Worm (Caenorhabditis elegans) whole organism, late embryonic: Measurements from ENCODE around the gene C47D12.4.

Experiments used
- C38D4.7 ChIP-seq: fragments of 200-800 bp; sonication (Bioruptor generic); optimal IDR thresholded peaks from 2 replicates; lab custom pipeline; 2018; ENCODE audit warnings: mild to moderate bottlenecking, missing genetic modification characterization, moderate library complexity, missing compliant biosample characterization
- F13H6.1 ChIP-seq: sonication (generic microtip); optimal IDR thresholded peaks from 2 replicates; lab custom pipeline; 2016; ENCODE audit warnings: missing genetic modification characterization, missing compliant biosample characterization
- ahr-1 ChIP-seq: sonication (generic microtip); optimal IDR thresholded peaks from 2 replicates; lab custom pipeline; 2016; ENCODE audit warnings: missing genetic modification characterization, missing compliant biosample characterization
- ama-1 ChIP-seq: fragments of 150-350 bp; optimal IDR thresholded peaks from 2 replicates; lab custom pipeline; 2014
- ceh-14 ChIP-seq: sonication (generic microtip); optimal IDR thresholded peaks from 2 replicates; lab custom pipeline; 2016; ENCODE audit warnings: missing genotype, missing genetic modification characterization, missing compliant biosample characterization
- ceh-19 ChIP-seq: fragments of 200-800 bp; sonication (Bioruptor generic); optimal IDR thresholded peaks from 2 replicates; lab custom pipeline; 2018; ENCODE audit warnings: mild to moderate bottlenecking, missing genetic modification characterization, missing compliant biosample characterization
- ceh-2 ChIP-seq: sonication (generic microtip); optimal IDR thresholded peaks from 2 replicates; lab custom pipeline; 2016; ENCODE audit warnings: missing genotype, missing genetic modification characterization, missing compliant biosample characterization
- ceh-30 ChIP-seq: fragments of 150-350 bp; optimal IDR thresholded peaks from 2 replicates; lab custom pipeline; 2014; ENCODE audit warnings: missing biosample characterization, missing genetic modification characterization
- ceh-31 ChIP-seq: sonication (generic microtip); optimal IDR thresholded peaks from 2 replicates; lab custom pipeline; 2016; ENCODE audit warnings: missing genetic modification characterization, missing compliant biosample characterization
- ceh-45 ChIP-seq: fragments of 200-800 bp; sonication (Bioruptor generic); IDR thresholded peaks from 2 replicates; pipeline ENCODE4 v1.3.6; 2022; ENCODE audit warnings: missing genetic modification reagents, missing genetic modification characterization, missing compliant biosample characterization
- ceh-48 ChIP-seq: sonication (generic microtip); optimal IDR thresholded peaks from 2 replicates; lab custom pipeline; 2016; ENCODE audit warnings: missing genetic modification characterization, inconsistent platforms, missing compliant biosample characterization
- ceh-9 ChIP-seq: sonication (generic microtip); optimal IDR thresholded peaks from 2 replicates; lab custom pipeline; 2016; ENCODE audit warnings: mild to moderate bottlenecking, missing genetic modification characterization, inconsistent platforms, missing compliant biosample characterization
- dmd-4 ChIP-seq: sonication (generic microtip); optimal IDR thresholded peaks from 2 replicates; lab custom pipeline; 2016; ENCODE audit warnings: borderline replicate concordance, missing genetic modification characterization, missing compliant biosample characterization
- dve-1 ChIP-seq: sonication (generic microtip); optimal IDR thresholded peaks from 2 replicates; lab custom pipeline; 2017; ENCODE audit warnings: antibody characterized with exemption, mild to moderate bottlenecking, missing genetic modification characterization, missing compliant biosample characterization
- elt-2 ChIP-seq: sonication (generic microtip); optimal IDR thresholded peaks from 2 replicates; lab custom pipeline; 2016; ENCODE audit warnings: missing genetic modification reagents, missing genetic modification characterization, missing compliant biosample characterization
- elt-4 ChIP-seq: sonication (generic microtip); optimal IDR thresholded peaks from 2 replicates; lab custom pipeline; 2016; ENCODE audit warnings: missing genetic modification characterization, missing compliant biosample characterization
- ets-4 ChIP-seq: sonication (generic microtip); optimal IDR thresholded peaks from 2 replicates; lab custom pipeline; 2016; ENCODE audit warnings: missing genetic modification characterization, missing compliant biosample characterization
- eyg-1 ChIP-seq: sonication (generic microtip); optimal IDR thresholded peaks from 2 replicates; lab custom pipeline; 2016; ENCODE audit warnings: missing genotype, missing genetic modification characterization, missing compliant biosample characterization
- fkh-10 ChIP-seq: fragments of 150-350 bp; optimal IDR thresholded peaks from 2 replicates; lab custom pipeline; 2014; ENCODE audit warnings: missing biosample characterization, missing genetic modification reagents, missing genetic modification characterization
- fkh-6 ChIP-seq: sonication (generic microtip); optimal IDR thresholded peaks from 2 replicates; lab custom pipeline; 2016; ENCODE audit warnings: missing genetic modification characterization, missing compliant biosample characterization
- hlh-15 ChIP-seq: sonication (generic microtip); optimal IDR thresholded peaks from 2 replicates; lab custom pipeline; 2016; ENCODE audit warnings: missing genetic modification characterization, missing compliant biosample characterization
- hlh-30 ChIP-seq: sonication (generic microtip); optimal IDR thresholded peaks from 2 replicates; lab custom pipeline; 2017; ENCODE audit warnings: antibody characterized with exemption, missing genetic modification characterization, missing compliant biosample characterization; ENCODE audit not compliant: insufficient read depth
- hlh-6 ChIP-seq: sonication (generic microtip); optimal IDR thresholded peaks from 2 replicates; lab custom pipeline; 2016; ENCODE audit warnings: missing genotype, missing genetic modification characterization, missing compliant biosample characterization
- hlh-8 ChIP-seq: sonication (generic microtip); optimal IDR thresholded peaks from 2 replicates; lab custom pipeline; 2016; ENCODE audit warnings: missing genotype, missing genetic modification characterization, missing compliant biosample characterization
- lin-11 ChIP-seq: fragments of 200-800 bp; sonication (Bioruptor generic); optimal IDR thresholded peaks from 2 replicates; lab custom pipeline; 2018; ENCODE audit warnings: mild to moderate bottlenecking, missing genetic modification characterization, missing compliant biosample characterization
- nfya-1 ChIP-seq: sonication (generic microtip); optimal IDR thresholded peaks from 2 replicates; lab custom pipeline; 2017; ENCODE audit warnings: missing genetic modification characterization, mild to moderate bottlenecking, missing compliant biosample characterization, antibody characterized with exemption, moderate library complexity
- nhr-232 ChIP-seq: sonication (generic microtip); optimal IDR thresholded peaks from 2 replicates; lab custom pipeline; 2016; ENCODE audit warnings: missing genetic modification characterization, missing compliant biosample characterization
- npax-4 ChIP-seq: sonication (generic microtip); optimal IDR thresholded peaks from 2 replicates; lab custom pipeline; 2016; ENCODE audit warnings: missing genetic modification characterization, missing compliant biosample characterization
- pha-2 ChIP-seq: sonication (generic microtip); optimal IDR thresholded peaks from 2 replicates; lab custom pipeline; 2017; ENCODE audit warnings: mild to moderate bottlenecking, missing genetic modification characterization, missing compliant biosample characterization
- pha-4 ChIP-seq: fragments of 150-350 bp; optimal IDR thresholded peaks from 2 replicates; lab custom pipeline; 2018; ENCODE audit warnings: missing biosample characterization, missing genetic modification reagents, missing genetic modification characterization
- pqm-1 ChIP-seq: sonication (generic microtip); optimal IDR thresholded peaks from 2 replicates; lab custom pipeline; 2016; ENCODE audit warnings: missing genetic modification characterization, missing compliant biosample characterization
- pros-1 ChIP-seq: fragments of 150-350 bp; optimal IDR thresholded peaks from 2 replicates; lab custom pipeline; 2014; ENCODE audit warnings: missing biosample characterization, missing genetic modification reagents, missing genetic modification characterization
- ref-2 ChIP-seq: sonication (generic microtip); optimal IDR thresholded peaks from 2 replicates; lab custom pipeline; 2016; ENCODE audit warnings: missing genetic modification characterization, missing compliant biosample characterization
- rnt-1 ChIP-seq: sonication (generic microtip); optimal IDR thresholded peaks from 2 replicates; lab custom pipeline; 2016; ENCODE audit warnings: missing genetic modification characterization, missing compliant biosample characterization
- sdc-2 ChIP-seq: sonication (generic microtip); optimal IDR thresholded peaks from 2 replicates; lab custom pipeline; 2016; ENCODE audit warnings: missing genotype, missing genetic modification characterization, missing compliant biosample characterization
- sox-2 ChIP-seq: fragments of 200-800 bp; sonication (Bioruptor generic); IDR thresholded peaks from 2 replicates; pipeline ENCODE4 v1.3.6; 2022; ENCODE audit warnings: missing genetic modification reagents, missing genetic modification characterization, missing compliant biosample characterization
- syd-9 ChIP-seq: sonication (generic microtip); optimal IDR thresholded peaks from 2 replicates; lab custom pipeline; 2016; ENCODE audit warnings: mild to moderate bottlenecking, missing genetic modification characterization, moderate library complexity, missing compliant biosample characterization
- tbx-2 ChIP-seq: sonication (generic microtip); optimal IDR thresholded peaks from 2 replicates; lab custom pipeline; 2016; ENCODE audit warnings: missing genetic modification characterization, missing compliant biosample characterization
- tbx-7 ChIP-seq: sonication (generic microtip); optimal IDR thresholded peaks from 2 replicates; lab custom pipeline; 2016; ENCODE audit warnings: missing genotype, missing genetic modification characterization, missing compliant biosample characterization
- unc-3 ChIP-seq, 2 experiments: fragments of 200-800 bp in 1 of 2; sonication (Bioruptor generic) in 1 of 2; sonication (generic microtip) in 1 of 2; conservative IDR thresholded peaks in 1 of 2; optimal IDR thresholded peaks in 1 of 2; 2 replicates each; pipeline versions ENCODE4 v1.3.6 to Lab custom; 2016 to 2022; ENCODE audit warnings: missing compliant biosample characterization in 2 of 2, missing genetic modification characterization in 2 of 2, missing genetic modification reagents in 1 of 2
- unc-42 ChIP-seq: sonication (generic microtip); optimal IDR thresholded peaks from 2 replicates; lab custom pipeline; 2016; ENCODE audit warnings: missing genotype, missing genetic modification characterization, missing compliant biosample characterization
- unc-86 ChIP-seq: sonication (generic microtip); optimal IDR thresholded peaks from 2 replicates; lab custom pipeline; 2016; ENCODE audit warnings: missing genetic modification characterization, missing compliant biosample characterization
- zip-5 ChIP-seq: sonication (generic microtip); optimal IDR thresholded peaks from 2 replicates; lab custom pipeline; 2016; ENCODE audit warnings: missing genetic modification characterization, missing compliant biosample characterization
- ztf-16 ChIP-seq: sonication (generic microtip); optimal IDR thresholded peaks from 2 replicates; lab custom pipeline; 2017; ENCODE audit warnings: missing genetic modification characterization, missing compliant biosample characterization

The C47D12.4 gene

DNA sequence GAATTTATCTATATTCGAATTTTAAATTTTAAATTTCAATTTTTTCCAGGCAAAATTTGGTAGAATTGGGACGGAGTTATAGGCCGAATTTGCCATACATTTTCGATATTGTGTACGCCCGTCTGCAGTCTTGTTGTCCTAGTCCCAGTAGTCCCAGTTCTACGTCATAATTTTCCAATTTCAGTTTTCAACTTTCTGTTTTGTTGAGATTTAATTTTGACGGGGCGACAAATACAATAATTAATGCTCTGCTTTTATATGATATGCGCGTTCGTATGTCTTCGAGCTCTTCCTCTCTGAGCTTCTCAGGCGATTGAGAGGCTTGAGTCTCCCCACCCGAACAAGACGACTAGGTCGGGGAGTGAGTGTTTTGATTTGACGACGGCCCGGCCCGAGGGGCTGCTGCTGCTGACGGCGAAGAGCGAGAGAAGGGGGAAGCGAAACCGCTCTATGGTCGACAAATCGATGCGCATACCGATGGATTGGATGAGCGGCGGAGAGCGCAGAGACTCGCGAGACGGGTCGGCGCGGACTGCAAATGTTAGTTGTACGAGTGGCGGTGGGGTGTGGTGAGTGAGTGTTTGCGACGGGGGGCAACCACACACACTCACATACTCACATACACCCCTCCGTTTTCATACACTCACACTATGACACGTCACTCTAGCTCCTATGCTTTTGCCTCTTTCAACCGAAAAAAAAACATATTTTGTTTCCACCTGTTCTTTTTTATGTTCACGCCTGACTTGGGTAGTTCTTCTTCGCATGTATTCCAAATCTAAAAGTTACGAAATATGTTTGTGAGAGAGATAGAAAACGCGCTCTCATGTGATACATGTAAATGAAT is 46.7 kb upstream of the C47D12.4 start (continued):
- TF ChIP-seq npax-4 (tag; lab: Kevin White, UChicago), result no peak
- TF ChIP-seq sox-2 (GFP tag; lab: Robert Waterston, UW), result no peak
- no peak for TF ChIP-seq lin-11 (tag; lab: Kevin White, UChicago)
- TF ChIP-seq unc-3 (GFP tag; conservative IDR thresholded peaks at IDR 0.05; lab: Robert Waterston, UW), result 0 out of 2 replicates have a peak, but pooled peaks have one; percentile 30
- no peak for TF ChIP-seq unc-3 (tag; optimal IDR thresholded peaks at IDR 0.05; lab: Kevin White, UChicago)
- peak; percentile 52 for TF ChIP-seq fkh-6 (tag; lab: Kevin White, UChicago)
- peak; percentile 78 for TF ChIP-seq eyg-1 (tag; lab: Kevin White, UChicago)
- TF ChIP-seq F13H6.1 (tag; lab: Kevin White, UChicago), result peak; percentile 91
- peak; percentile 94 for TF ChIP-seq nfya-1 (tag; lab: Kevin White, UChicago)
- peak; percentile 98 for TF ChIP-seq rnt-1
- peak; percentile 33 for TF ChIP-seq pqm-1
- TF ChIP-seq hlh-15 (tag; lab: Kevin White, UChicago), result no peak
- peak; percentile 81 for TF ChIP-seq dmd-4 (tag; lab: Kevin White, UChicago)
- TF ChIP-seq tbx-7, result peak; percentile 33
- TF ChIP-seq syd-9 (tag; lab: Kevin White, UChicago), result peak; percentile 66
- TF ChIP-seq sdc-2 (tag; lab: Kevin White, UChicago), result peak; percentile 59
- TF ChIP-seq ztf-16 (tag; lab: Kevin White, UChicago), result peak; percentile 74
- TF ChIP-seq dve-1 (tag; lab: Kevin White, UChicago), result peak; percentile 79
- peak; percentile 57 for TF ChIP-seq ceh-19 (GFP tag; lab: Kevin White, UChicago)
- peak; percentile 54 for TF ChIP-seq unc-42 (tag; lab: Kevin White, UChicago)
- TF ChIP-seq ceh-9 (tag; lab: Kevin White, UChicago), result no peak
- TF ChIP-seq hlh-30, result peak; percentile 60
- TF ChIP-seq pha-2 (tag; lab: Kevin White, UChicago), result peak; percentile 79
- peak; percentile 82 for TF ChIP-seq hlh-8
- peak; percentile 33 for TF ChIP-seq elt-2 (tag; lab: Kevin White, UChicago)
- peak; percentile 97 for TF ChIP-seq tbx-2 (tag; lab: Kevin White, UChicago)
- peak; percentile 58 for TF ChIP-seq fkh-10
- TF ChIP-seq ref-2 (tag; lab: Kevin White, UChicago), result peak; percentile 82
- TF ChIP-seq nhr-232 (tag; lab: Kevin White, UChicago), result peak; percentile 44
- TF ChIP-seq ceh-45 (GFP tag; lab: Robert Waterston, UW), result 0 out of 2 replicates have a peak, but pooled peaks have one; percentile 42
- TF ChIP-seq zip-5 (tag; lab: Kevin White, UChicago), result peak; percentile 18
- TF ChIP-seq pha-4 (tag; lab: Kevin White, UChicago), result no peak
- peak; percentile 58 for TF ChIP-seq ets-4
- TF ChIP-seq ceh-48 (tag; lab: Kevin White, UChicago), result peak; percentile 92
- peak; percentile 93 for TF ChIP-seq ceh-31
- peak; percentile 89 for TF ChIP-seq pros-1 (tag; lab: Kevin White, UChicago)
- peak; percentile 82 for TF ChIP-seq unc-86
- peak; percentile 69 for TF ChIP-seq ceh-2 (tag; lab: Kevin White, UChicago)
- TF ChIP-seq ceh-14 (tag; lab: Kevin White, UChicago), result peak; percentile 67
- TF ChIP-seq hlh-6 (tag; lab: Kevin White, UChicago), result peak; percentile 82
- TF ChIP-seq C38D4.7 (GFP tag; lab: Kevin White, UChicago), result peak; percentile 44
- no peak for TF ChIP-seq ama-1 (lab: Kevin White, UChicago)
- TF ChIP-seq elt-4 (tag; lab: Kevin White, UChicago), result peak; percentile 6
- TF ChIP-seq ahr-1, result no peak
- no peak for TF ChIP-seq ceh-30 (tag; lab: Kevin White, UChicago)
